Fruit fly (Drosophila melanogaster): ENCODE data around the gene Nepl20.
A peak's percentile ranks its signal among the peaks of the same experiment; 100 is the strongest.

DNA sequence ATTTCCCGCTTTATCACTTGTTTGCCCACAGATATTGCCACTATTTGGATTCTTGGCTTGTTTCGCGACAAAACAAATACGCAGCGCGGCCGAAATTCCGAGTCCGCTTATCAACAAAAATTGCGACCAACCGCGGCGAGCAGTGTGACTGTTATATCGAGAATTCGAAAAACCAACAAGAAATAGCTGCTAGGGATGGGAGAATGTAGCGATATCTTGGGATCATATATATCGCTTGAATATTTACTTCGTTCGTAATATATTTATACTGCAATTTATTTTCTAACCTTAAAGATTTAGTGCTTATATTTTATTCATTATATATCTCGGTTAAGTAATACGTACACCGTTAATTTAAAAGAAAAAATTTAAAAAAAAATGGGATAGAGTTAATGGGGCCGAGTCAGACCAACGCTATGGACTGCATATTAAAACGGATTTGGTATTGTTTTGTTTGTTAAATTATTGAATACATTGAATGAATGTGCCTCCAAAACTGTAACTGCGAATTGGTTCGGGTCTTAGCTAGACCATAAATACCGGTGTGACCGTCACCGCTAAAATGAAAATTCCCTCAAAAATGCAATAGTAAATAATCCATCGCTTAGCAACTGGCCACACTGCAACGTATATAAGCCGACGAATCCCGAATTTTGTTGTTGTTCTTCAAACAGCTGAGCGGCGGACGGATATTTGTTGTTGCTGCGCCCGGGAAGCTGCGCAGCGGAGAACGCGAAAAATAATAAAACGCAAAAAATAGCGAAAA, 35.8 kb upstream of the Nepl20 start, which contains the start of the genes Apc and spg:
- TF ChIP-seq CG14711 (tag; optimal IDR thresholded peaks at IDR 0.05): peak; percentile 28
- TF ChIP-seq toe (GFP tag; optimal IDR thresholded peaks at IDR 0.05): peak; percentile 71
- TF ChIP-seq cic (GFP tag; optimal IDR thresholded peaks at IDR 0.05): peak; percentile 36
- peak; percentile 1 for TF ChIP-seq CG33017 (tag; optimal IDR thresholded peaks at IDR 0.05)
- no peak for TF ChIP-seq kay (GFP tag; ENCODE audit: borderline replicate concordance)
- TF ChIP-seq Clk (GFP tag; optimal IDR thresholded peaks at IDR 0.05): peak; percentile 6
- TF ChIP-seq CG1620 (GFP tag; optimal IDR thresholded peaks at IDR 0.05): peak; percentile 1
